Fruit fly (Drosophila melanogaster) whole organism, embryonic: Measurements from ENCODE around the gene ClpX.

Experiments
- Aef1 ChIP-seq: fragments of 200-800 bp; sonication (Bioruptor generic); IDR thresholded peaks from 3 replicates; pipeline ENCODE4 v1.3.6; 2022; ENCODE audit warnings: missing biosample characterization, missing genetic modification characterization
- Antp ChIP-seq: fragments of 200-800 bp; sonication (Bioruptor generic); optimal IDR thresholded peaks from 3 replicates; lab custom pipeline; 2016; ENCODE audit warnings: missing biosample characterization, missing genetic modification characterization
- Awh ChIP-seq: fragments of 200-800 bp; sonication (Bioruptor generic); IDR thresholded peaks from 2 replicates; pipeline ENCODE4, ENCODE4 v1.3.6; 2022; ENCODE audit warnings: missing biosample characterization, missing genetic modification characterization
- CG10543 ChIP-seq: fragments of 200-800 bp; sonication (Bioruptor generic); optimal IDR thresholded peaks from 3 replicates; lab custom pipeline; 2017; ENCODE audit warnings: missing biosample characterization, mild to moderate bottlenecking, missing genetic modification characterization, moderate library complexity
- CG11093 ChIP-seq: fragments of 200-800 bp; sonication (Bioruptor generic); IDR thresholded peaks from 3 replicates; pipeline ENCODE4 v1.3.6; 2022; ENCODE audit warnings: missing biosample characterization, missing genetic modification characterization
- CG12391 ChIP-seq: fragments of 200-800 bp; sonication (Bioruptor generic); optimal IDR thresholded peaks from 3 replicates; lab custom pipeline; 2018; ENCODE audit warnings: missing biosample characterization, mild to moderate bottlenecking, missing genetic modification characterization, moderate library complexity
- CG12659 ChIP-seq: fragments of 200-800 bp; sonication (Bioruptor generic); optimal IDR thresholded peaks from 3 replicates; lab custom pipeline; 2017; ENCODE audit warnings: mild to moderate bottlenecking, missing biosample characterization, missing genetic modification reagents, missing genetic modification characterization
- CG30020 ChIP-seq: fragments of 200-800 bp; optimal IDR thresholded peaks from 2 replicates; lab custom pipeline; 2019; ENCODE audit warnings: missing biosample characterization, mild to moderate bottlenecking, missing genetic modification characterization, moderate library complexity
- CG3726 ChIP-seq: fragments of 200-800 bp; sonication (Bioruptor generic); IDR thresholded peaks from 3 replicates; pipeline ENCODE4, ENCODE4 v1.3.6; 2022; ENCODE audit warnings: missing biosample characterization, missing genetic modification characterization
- CG7372 ChIP-seq: fragments of 200-800 bp; sonication (Bioruptor generic); IDR thresholded peaks from 2 replicates; pipeline ENCODE4 v1.3.6; 2022; ENCODE audit warnings: missing biosample characterization, missing genetic modification characterization
- CG8089 ChIP-seq: fragments of 200-800 bp; sonication (Bioruptor generic); optimal IDR thresholded peaks from 3 replicates; lab custom pipeline; 2016; ENCODE audit warnings: missing biosample characterization, missing genetic modification characterization
- CG8281 ChIP-seq: fragments of 200-800 bp; sonication (Bioruptor generic); optimal IDR thresholded peaks from 2 replicates; lab custom pipeline; 2018; ENCODE audit warnings: missing biosample characterization, mild to moderate bottlenecking, missing genetic modification characterization, moderate library complexity
- CG8290 ChIP-seq, 3 experiments: fragments of 200-800 bp; sonication (Bioruptor generic); optimal IDR thresholded peaks; 2 replicates each; lab custom pipeline; 2016 to 2019; ENCODE audit warnings: missing biosample characterization in 3 of 3, missing genetic modification characterization in 3 of 3, mild to moderate bottlenecking in 2 of 3, moderate library complexity in 1 of 3
- CG8478 ChIP-seq: fragments of >200 bp; optimal IDR thresholded peaks from 2 replicates; lab custom pipeline; 2018
- CG8765 ChIP-seq: fragments of 200-800 bp; sonication (Bioruptor generic); IDR thresholded peaks from 2 replicates; pipeline ENCODE4 v1.3.6; 2022; ENCODE audit warnings: missing biosample characterization, missing genetic modification characterization
- CrebB ChIP-seq: fragments of 200-800 bp; sonication (Bioruptor generic); optimal IDR thresholded peaks from 3 replicates; lab custom pipeline; 2018; ENCODE audit warnings: missing biosample characterization, mild to moderate bottlenecking, missing genetic modification characterization
- Drgx ChIP-seq: fragments of 200-800 bp; sonication (Bioruptor generic); IDR thresholded peaks from 2 replicates; pipeline ENCODE4 v1.3.6; 2022; ENCODE audit warnings: missing biosample characterization, missing genetic modification characterization
- Hsf ChIP-seq: fragments of 200-800 bp; sonication (Bioruptor generic); optimal IDR thresholded peaks from 3 replicates; lab custom pipeline; 2016; ENCODE audit warnings: missing biosample characterization, missing genetic modification characterization
- Kr ChIP-seq: fragments of 200-800 bp; sonication (Bioruptor generic); optimal IDR thresholded peaks from 2 replicates; lab custom pipeline; 2017; ENCODE audit warnings: missing biosample characterization, mild to moderate bottlenecking, missing genetic modification characterization
- Lim3 ChIP-seq: fragments of 200-800 bp; sonication (Bioruptor generic); IDR thresholded peaks from 2 replicates; pipeline ENCODE4 v1.3.6; 2022; ENCODE audit warnings: missing biosample characterization, missing genetic modification characterization
- NfI ChIP-seq: fragments of 200-800 bp; sonication (Bioruptor generic); optimal IDR thresholded peaks from 3 replicates; lab custom pipeline; 2018; ENCODE audit warnings: missing biosample characterization, mild to moderate bottlenecking, missing genetic modification characterization, moderate library complexity
- Ptx1 ChIP-seq: fragments of 200-800 bp; sonication (Bioruptor generic); IDR thresholded peaks from 2 replicates; pipeline ENCODE4 v1.3.6; 2022; ENCODE audit warnings: missing biosample characterization, missing genetic modification characterization
- Scr ChIP-seq: fragments of 200-800 bp; sonication (Bioruptor generic); IDR thresholded peaks from 2 replicates; pipeline ENCODE4 v1.3.6; 2022; ENCODE audit warnings: missing biosample characterization, missing genetic modification characterization; ENCODE audit not compliant: partially characterized antibody
- Usf ChIP-seq: fragments of 200-800 bp; sonication (Bioruptor generic); optimal IDR thresholded peaks from 2 replicates; lab custom pipeline; 2017; ENCODE audit warnings: missing genotype, missing biosample characterization, missing genetic modification characterization
- amos ChIP-seq: fragments of 200-800 bp; sonication (Bioruptor generic); IDR thresholded peaks from 2 replicates; pipeline ENCODE4 v1.3.6; 2022; ENCODE audit warnings: missing biosample characterization, missing genetic modification characterization; ENCODE audit not compliant: partially characterized antibody
- ase ChIP-seq: fragments of 200-800 bp; sonication (Bioruptor generic); IDR thresholded peaks from 3 replicates; pipeline ENCODE4 v1.3.6; 2022; ENCODE audit warnings: missing biosample characterization, missing genetic modification characterization
- ato ChIP-seq: fragments of 200-800 bp; sonication (Bioruptor generic); IDR thresholded peaks from 2 replicates; pipeline ENCODE4 v1.3.6; 2022; ENCODE audit warnings: missing biosample characterization, missing genetic modification characterization; ENCODE audit not compliant: partially characterized antibody
- bbx ChIP-seq: fragments of 200-800 bp; sonication (Bioruptor generic); IDR thresholded peaks from 2 replicates; pipeline ENCODE4 v1.3.6; 2022; ENCODE audit warnings: missing biosample characterization, missing genetic modification characterization; ENCODE audit not compliant: partially characterized antibody
- chif ChIP-seq, 2 experiments: fragments of 200-800 bp; sonication (Bioruptor generic); optimal IDR thresholded peaks; 3 replicates each; lab custom pipeline; 2016; ENCODE audit warnings: missing biosample characterization in 2 of 2, missing genetic modification characterization in 2 of 2
- crp ChIP-seq, 2 experiments: fragments of 200-800 bp; sonication (Bioruptor generic); optimal IDR thresholded peaks; 2 replicates in 1 of 2; 3 replicates in 1 of 2; lab custom pipeline; 2017; ENCODE audit warnings: missing biosample characterization in 2 of 2, missing genetic modification characterization in 2 of 2, mild to moderate bottlenecking in 1 of 2, moderate library complexity in 1 of 2
- danr ChIP-seq: fragments of 200-800 bp; sonication (Bioruptor generic); IDR thresholded peaks from 2 replicates; pipeline ENCODE4 v1.3.6; 2022; ENCODE audit warnings: missing biosample characterization, missing genetic modification characterization
- grn ChIP-seq: fragments of 200-800 bp; sonication (Bioruptor generic); optimal IDR thresholded peaks from 3 replicates; lab custom pipeline; 2017; ENCODE audit warnings: missing biosample characterization, missing genetic modification characterization
- ham ChIP-seq: fragments of 200-800 bp; sonication (Bioruptor generic); IDR thresholded peaks from 2 replicates; pipeline ENCODE4 v1.3.6; 2022; ENCODE audit warnings: missing biosample characterization, missing genetic modification characterization
- hb ChIP-seq: fragments of 200-800 bp; sonication (Bioruptor generic); IDR thresholded peaks from 3 replicates; pipeline ENCODE4 v1.3.6; 2022; ENCODE audit warnings: missing biosample characterization, missing genetic modification characterization; ENCODE audit not compliant: partially characterized antibody
- ken ChIP-seq: fragments of 200-800 bp; sonication (Bioruptor generic); IDR thresholded peaks from 3 replicates; pipeline ENCODE4 v1.3.6; 2022; ENCODE audit warnings: missing biosample characterization, missing genetic modification characterization
- lmd ChIP-seq: fragments of 200-800 bp; sonication (Bioruptor generic); IDR thresholded peaks from 2 replicates; pipeline ENCODE4 v1.3.6; 2022; ENCODE audit warnings: missing biosample characterization, missing genetic modification characterization
- pfk ChIP-seq: fragments of 200-800 bp; sonication (Bioruptor generic); optimal IDR thresholded peaks from 2 replicates; lab custom pipeline; 2018; ENCODE audit warnings: missing biosample characterization, mild to moderate bottlenecking, missing genetic modification characterization, moderate library complexity
- sc ChIP-seq, 3 experiments: fragments of >200 bp in 2 of 3; fragments of 200-800 bp in 1 of 3; sonication (Bioruptor generic) in 1 of 3; optimal IDR thresholded peaks; 2 replicates in 2 of 3; 3 replicates in 1 of 3; lab custom pipeline; 2017; ENCODE audit warnings: mild to moderate bottlenecking in 1 of 3, missing biosample characterization in 1 of 3, missing genetic modification characterization in 1 of 3, missing genetic modification reagents in 1 of 3
- sima ChIP-seq: fragments of 200-800 bp; sonication (Bioruptor generic); optimal IDR thresholded peaks from 2 replicates; lab custom pipeline; 2016; ENCODE audit warnings: missing biosample characterization, missing genetic modification characterization
- sisA ChIP-seq: fragments of 200-800 bp; sonication (Bioruptor generic); IDR thresholded peaks from 2 replicates; pipeline ENCODE4 v1.3.6; 2022; ENCODE audit warnings: missing biosample characterization, missing genetic modification characterization
- sob ChIP-seq: fragments of 200-800 bp; sonication (Bioruptor generic); IDR thresholded peaks from 2 replicates; pipeline ENCODE4 v1.3.6; 2022; ENCODE audit warnings: missing biosample characterization, missing genetic modification characterization
- sqz ChIP-seq: fragments of 200-800 bp; sonication (Bioruptor generic); optimal IDR thresholded peaks from 3 replicates; lab custom pipeline; 2018; ENCODE audit warnings: missing biosample characterization, mild to moderate bottlenecking, missing genetic modification characterization
- sr ChIP-seq: fragments of 200-800 bp; sonication (Bioruptor generic); IDR thresholded peaks from 3 replicates; pipeline ENCODE4 v1.3.6; 2022; ENCODE audit warnings: missing biosample characterization, missing genetic modification characterization
- tgo ChIP-seq: fragments of 200-800 bp; sonication (Bioruptor generic); IDR thresholded peaks from 3 replicates; pipeline ENCODE4 v1.3.6; 2022; ENCODE audit warnings: missing biosample characterization, missing genetic modification characterization
- ttk ChIP-seq: fragments of 200-800 bp; sonication (Bioruptor generic); IDR thresholded peaks from 2 replicates; pipeline ENCODE4 v2.1.2; 2022; ENCODE audit warnings: missing biosample characterization, missing genetic modification characterization
- usp ChIP-seq: fragments of >200 bp; optimal IDR thresholded peaks from 2 replicates; lab custom pipeline; 2017; ENCODE audit warnings: missing biosample characterization, missing genetic modification characterization
- wek ChIP-seq: fragments of 200-800 bp; sonication (Bioruptor generic); optimal IDR thresholded peaks from 3 replicates; lab custom pipeline; 2018; ENCODE audit warnings: missing biosample characterization, mild to moderate bottlenecking, missing genetic modification characterization, moderate library complexity
- zen ChIP-seq: fragments of 200-800 bp; sonication (Bioruptor generic); optimal IDR thresholded peaks from 3 replicates; lab custom pipeline; 2018; ENCODE audit warnings: missing biosample characterization, mild to moderate bottlenecking, missing genetic modification characterization, moderate library complexity

ClpX gene

dm6 chr3R:19863979-19864775 is 39.3 kb downstream of the ClpX start, which contains the start of the genes CG4572 and CG4686:
TSS of gene CG4572 (minus strand) at chr3R:19864393.
TSS of gene CG4686 (plus strand) at chr3R:19864496.
- TF ChIP-seq CG7372 (GFP tag; lab: Robert Waterston, UW) (peak; percentile 82), crp (GFP tag; optimal IDR thresholded peaks at IDR 0.05; lab: Kevin White, UChicago) (peak; percentile 65 to 86), hb (GFP tag; lab: Robert Waterston, UW) (no peak), Antp (GFP tag; lab: Kevin White, UChicago) (peak; percentile 70), Ptx1 (GFP tag; lab: Robert Waterston, UW) (peak; percentile 91), sqz (GFP tag; lab: Kevin White, UChicago) (no peak), ken (GFP tag; lab: Robert Waterston, UW) (peak; percentile 54; the same call in 1 of the 3 replicates), ham (no peak), sr (peak; percentile 5; the same call in 1 of the 3 replicates), tgo (GFP tag; lab: Robert Waterston, UW) (peak; percentile 80), Kr (GFP tag; lab: Kevin White, UChicago) (no peak), CG8089 (GFP tag; lab: Kevin White, UChicago) (peak; percentile 34), grn (GFP tag; lab: Kevin White, UChicago) (peak; percentile 13), CG30020 (peak; percentile 68), amos (no peak), wek (GFP tag; lab: Kevin White, UChicago) (no peak), CG10543 (GFP tag; lab: Kevin White, UChicago) (peak; percentile 83), zen (tag; lab: Kevin White, UChicago) (peak; percentile 72), sima (GFP tag; lab: Kevin White, UChicago) (peak; percentile 46), Awh (GFP tag; lab: Robert Waterston, UW) (no peak), ato (0 out of 2 replicates have a peak, but pooled peaks have one; percentile 23), Lim3 (GFP tag; lab: Robert Waterston, UW) (no peak), CG3726 (GFP tag; lab: Robert Waterston, UW) (no peak; the same call in 2 of the 3 replicates), Scr (peak; percentile 37; the same call in 1 of the 2 replicates), CG8281 (peak; percentile 63), CrebB (tag; lab: Kevin White, UChicago) (peak; percentile 40), ase (GFP tag; lab: Robert Waterston, UW) (peak; percentile 65), usp (GFP tag; lab: Kevin White, UChicago) (no peak), bbx (GFP tag; lab: Robert Waterston, UW) (no peak), Usf (GFP tag; lab: Kevin White, UChicago) (peak; percentile 66), CG12391 (tag; lab: Kevin White, UChicago) (peak; percentile 82), lmd (GFP tag; lab: Robert Waterston, UW) (peak; percentile 83), NfI (peak; percentile 75), CG12659 (GFP tag; lab: Kevin White, UChicago) (peak; percentile 86), ttk (GFP tag; lab: Robert Waterston, UW) (peak; percentile 61; the same call in 1 of the 2 replicates), Hsf (GFP tag; lab: Kevin White, UChicago) (peak; percentile 83), CG8765 (GFP tag; lab: Robert Waterston, UW) (peak; percentile 53), chif (GFP tag; optimal IDR thresholded peaks at IDR 0.05; lab: Kevin White, UChicago) (peak; percentile 60 to 62), Drgx (GFP tag; lab: Robert Waterston, UW) (peak; percentile 79), CG8478 (lab: Kevin White, UChicago) (no peak), CG11093 (GFP tag; lab: Robert Waterston, UW) (peak; percentile 61; the same call in 1 of the 3 replicates), sisA (GFP tag; lab: Robert Waterston, UW) (peak; percentile 61), danr (GFP tag; lab: Robert Waterston, UW) (peak; percentile 75), sob (GFP tag; lab: Robert Waterston, UW) (peak; percentile 83), pfk (GFP tag; lab: Kevin White, UChicago) (no peak), sc (optimal IDR thresholded peaks at IDR 0.05; lab: Kevin White, UChicago) (no peak), sc (GFP tag; optimal IDR thresholded peaks at IDR 0.05; lab: Kevin White, UChicago) (peak; percentile 22), Aef1 (GFP tag; lab: Robert Waterston, UW) (peak; percentile 82), CG8290 (GFP tag; optimal IDR thresholded peaks at IDR 0.05; lab: Kevin White, UChicago) (peak; percentile 41), CG8290 (tag; optimal IDR thresholded peaks at IDR 0.05; lab: Kevin White, UChicago) (peak; percentile 21 to 67)
